Worm (Caenorhabditis elegans): ENCODE data around the gene F47D12.3.
A peak's percentile ranks its signal among the peaks of the same experiment; 100 is the strongest.

Gene F47D12.3

ce11 chrIII:6280070-6280596, 18.1 kb upstream of the F47D12.3 start, which contains the start of gene hmg-1.2:
Gene hmg-1.2 (plus strand): TSS chrIII:6280380.
- no peak for TF ChIP-seq pax-1 (tag; optimal IDR thresholded peaks at IDR 0.05)
- TF ChIP-seq tbx-7 (tag; optimal IDR thresholded peaks at IDR 0.05), result no peak
- no peak for TF ChIP-seq F13H6.1 (tag; optimal IDR thresholded peaks at IDR 0.05)
- TF ChIP-seq ama-1 (optimal IDR thresholded peaks at IDR 0.05), result peak; percentile 59
- no peak for TF ChIP-seq pat-9 (tag; optimal IDR thresholded peaks at IDR 0.05)
- no peak for TF ChIP-seq lin-11 (tag; optimal IDR thresholded peaks at IDR 0.05)
- TF ChIP-seq K09A11.1 (tag; optimal IDR thresholded peaks at IDR 0.05; ENCODE audit: insufficient read depth), result no peak
- TF ChIP-seq madf-2 (tag; optimal IDR thresholded peaks at IDR 0.05), result peak; percentile 54
- TF ChIP-seq elt-2 (tag; optimal IDR thresholded peaks at IDR 0.05), result no peak
- peak; percentile 74 for TF ChIP-seq hlh-30 (tag; optimal IDR thresholded peaks at IDR 0.05; ENCODE audit: insufficient read depth)
- peak; percentile 76 for TF ChIP-seq nfya-1 (tag; optimal IDR thresholded peaks at IDR 0.05)
- TF ChIP-seq fkh-10 (GFP tag; optimal IDR thresholded peaks at IDR 0.05), result no peak
- TF ChIP-seq fkh-6 (tag; optimal IDR thresholded peaks at IDR 0.05), result peak; percentile 40
- TF ChIP-seq ceh-19 (GFP tag; optimal IDR thresholded peaks at IDR 0.05), result no peak
- no peak for TF ChIP-seq ahr-1 (tag; optimal IDR thresholded peaks at IDR 0.05)
- TF ChIP-seq ceh-31 (tag; optimal IDR thresholded peaks at IDR 0.05), result peak; percentile 79
- TF ChIP-seq ztf-16 (tag; optimal IDR thresholded peaks at IDR 0.05), result no peak
- TF ChIP-seq fax-1 (tag; optimal IDR thresholded peaks at IDR 0.05), result no peak
- peak; percentile 48 for TF ChIP-seq rnt-1 (tag; optimal IDR thresholded peaks at IDR 0.05)
- peak; percentile 29 for TF ChIP-seq ceh-14 (tag; optimal IDR thresholded peaks at IDR 0.05)
- peak; percentile 37 for TF ChIP-seq unc-42 (tag; optimal IDR thresholded peaks at IDR 0.05)
- no peak for TF ChIP-seq hlh-8 (tag; optimal IDR thresholded peaks at IDR 0.05)
- no peak for TF ChIP-seq ceh-45 (GFP tag; IDR thresholded peaks at IDR 0.05)
- TF ChIP-seq pros-1 (tag; optimal IDR thresholded peaks at IDR 0.05), result peak; percentile 79
- TF ChIP-seq tbx-2 (tag; optimal IDR thresholded peaks at IDR 0.05), result peak; percentile 51
- peak; percentile 4 for TF ChIP-seq ceh-48 (tag; optimal IDR thresholded peaks at IDR 0.05)
- no peak for TF ChIP-seq ceh-22 (tag; optimal IDR thresholded peaks at IDR 0.05)
- no peak for TF ChIP-seq hlh-6 (tag; optimal IDR thresholded peaks at IDR 0.05)
- TF ChIP-seq syd-9 (tag; optimal IDR thresholded peaks at IDR 0.05), result no peak
- peak; percentile 68 for TF ChIP-seq ceh-34 (tag; optimal IDR thresholded peaks at IDR 0.05)
- TF ChIP-seq hlh-13 (GFP tag; optimal IDR thresholded peaks at IDR 0.05), result no peak
- TF ChIP-seq unc-55 (GFP tag; optimal IDR thresholded peaks at IDR 0.05), result peak; percentile 79
- TF ChIP-seq ceh-18 (tag; optimal IDR thresholded peaks at IDR 0.05), result peak; percentile 77
- no peak for TF ChIP-seq unc-3 (GFP tag; conservative IDR thresholded peaks at IDR 0.05)
- no peak for TF ChIP-seq unc-3 (tag; optimal IDR thresholded peaks at IDR 0.05)
- TF ChIP-seq sdc-2 (tag; optimal IDR thresholded peaks at IDR 0.05), result peak; percentile 15
- no peak for TF ChIP-seq dve-1 (tag; optimal IDR thresholded peaks at IDR 0.05)
- peak; percentile 70 for TF ChIP-seq ref-2 (tag; optimal IDR thresholded peaks at IDR 0.05)
- no peak for TF ChIP-seq nhr-232 (tag; optimal IDR thresholded peaks at IDR 0.05)

- no peak for TF ChIP-seq fkh-10 (GFP tag; optimal IDR thresholded peaks at IDR 0.05)
- no peak for TF ChIP-seq unc-3 (GFP tag; conservative IDR thresholded peaks at IDR 0.05)
- no peak for TF ChIP-seq unc-3 (tag; optimal IDR thresholded peaks at IDR 0.05)
- no peak for TF ChIP-seq lim-6 (tag; optimal IDR thresholded peaks at IDR 0.05)
- no peak for TF ChIP-seq ceh-2 (tag; optimal IDR thresholded peaks at IDR 0.05)
- no peak for TF ChIP-seq ceh-31 (tag; optimal IDR thresholded peaks at IDR 0.05)
- TF ChIP-seq Y22D7AL.16 (tag; optimal IDR thresholded peaks at IDR 0.05), result no peak
- no peak for TF ChIP-seq rnt-1 (tag; optimal IDR thresholded peaks at IDR 0.05)
- no peak for TF ChIP-seq pha-4 (tag; optimal IDR thresholded peaks at IDR 0.05)
- no peak for TF ChIP-seq ttx-3 (tag; optimal IDR thresholded peaks at IDR 0.05)
- TF ChIP-seq unc-86 (tag; optimal IDR thresholded peaks at IDR 0.05), result no peak
- no peak for TF ChIP-seq ceh-22 (tag; optimal IDR thresholded peaks at IDR 0.05)
- no peak for TF ChIP-seq pax-1 (tag; optimal IDR thresholded peaks at IDR 0.05)
Measured at ce11 chrIII:6283024-6283423, 15.2 kb upstream of the F47D12.3 start.

Measured in whole organism, late embryonic.